Fruit fly (Drosophila melanogaster) whole organism, pupa: ENCODE data around the gene CG11768.

Experiments
- CG14655 ChIP-seq: fragments of 200-800 bp; sonication (Bioruptor generic); optimal IDR thresholded peaks from 3 replicates; lab custom pipeline; 2017; ENCODE audit warnings: mild to moderate bottlenecking, missing biosample characterization, missing genetic modification reagents, missing genetic modification characterization
- CG15710 ChIP-seq: fragments of 200-800 bp; sonication (Bioruptor generic); optimal IDR thresholded peaks from 2 replicates; lab custom pipeline; 2018; ENCODE audit warnings: missing biosample characterization, mild to moderate bottlenecking, missing genetic modification characterization, moderate library complexity
- CG34367 ChIP-seq: fragments of 200-800 bp; sonication (Bioruptor generic); optimal IDR thresholded peaks from 2 replicates; lab custom pipeline; 2018; ENCODE audit warnings: missing biosample characterization, mild to moderate bottlenecking, missing genetic modification characterization
- D1 ChIP-seq: fragments of 200-800 bp; sonication (Bioruptor generic); optimal IDR thresholded peaks from 2 replicates; lab custom pipeline; 2018; ENCODE audit warnings: missing biosample characterization, mild to moderate bottlenecking, missing genetic modification characterization, moderate library complexity
- EcR ChIP-seq: fragments of 200-800 bp; sonication (Bioruptor generic); optimal IDR thresholded peaks from 3 replicates; lab custom pipeline; 2019; ENCODE audit warnings: missing biosample characterization, missing genetic modification characterization, mild to moderate bottlenecking, moderate library complexity, missing genetic modification reagents
- Ets98B ChIP-seq: fragments of 200-800 bp; sonication (Bioruptor generic); IDR thresholded peaks from 2 replicates; pipeline ENCODE4 v1.3.6; 2022; ENCODE audit warnings: missing biosample characterization, missing genetic modification characterization

- no peak for TF ChIP-seq CG34367 (tag; lab: Kevin White, UChicago)
- TF ChIP-seq EcR (GFP tag; lab: Kevin White, UChicago): no peak
- no peak for TF ChIP-seq CG15710 (tag; lab: Kevin White, UChicago)
- TF ChIP-seq Ets98B (GFP tag; lab: Robert Waterston, UW): no peak
- TF ChIP-seq CG14655 (GFP tag; lab: Kevin White, UChicago): no peak
- TF ChIP-seq D1 (tag; lab: Kevin White, UChicago): no peak
These were observed 42.8 kb downstream of the CG11768 start, which contains the start of gene ouib for dm6 chr3R:8725179-8725578.
